Fruit fly (Drosophila melanogaster) whole organism, embryonic: Measurements from ENCODE around the gene CG45049.
A peak's percentile ranks its signal among the peaks of the same experiment; 100 is the strongest.

Source experiments
- B-H1 ChIP-seq: fragments of 200-800 bp; sonication (Bioruptor generic); IDR thresholded peaks from 3 replicates; pipeline ENCODE4 v1.3.6; 2022; ENCODE audit warnings: missing biosample characterization, missing genetic modification characterization
- CG10274 ChIP-seq: fragments of 200-800 bp; sonication (Bioruptor generic); optimal IDR thresholded peaks from 3 replicates; lab custom pipeline; 2017; ENCODE audit warnings: missing biosample characterization, mild to moderate bottlenecking, missing genetic modification characterization
- CG10543 ChIP-seq: fragments of 200-800 bp; sonication (Bioruptor generic); optimal IDR thresholded peaks from 3 replicates; lab custom pipeline; 2017; ENCODE audit warnings: missing biosample characterization, mild to moderate bottlenecking, missing genetic modification characterization, moderate library complexity
- CG11560 ChIP-seq: fragments of 200-800 bp; sonication (Bioruptor generic); IDR thresholded peaks from 3 replicates; pipeline ENCODE4 v1.3.6; 2022; ENCODE audit warnings: missing biosample characterization, missing genetic modification characterization
- CG12942 ChIP-seq: fragments of 200-800 bp; sonication (Bioruptor generic); optimal IDR thresholded peaks from 3 replicates; lab custom pipeline; 2016; ENCODE audit warnings: missing biosample characterization, missing genetic modification characterization
- CG13296 ChIP-seq: fragments of 200-800 bp; sonication (Bioruptor generic); optimal IDR thresholded peaks from 3 replicates; lab custom pipeline; 2018; ENCODE audit warnings: missing biosample characterization, mild to moderate bottlenecking, missing genetic modification characterization
- CG13624 ChIP-seq: fragments of 200-800 bp; sonication (Bioruptor generic); optimal IDR thresholded peaks from 2 replicates; lab custom pipeline; 2016; ENCODE audit warnings: missing biosample characterization, missing genetic modification characterization
- CG1792 ChIP-seq: fragments of 200-800 bp; sonication (Bioruptor generic); optimal IDR thresholded peaks from 2 replicates; lab custom pipeline; 2016; ENCODE audit warnings: missing biosample characterization, missing genetic modification characterization
- CG18262 ChIP-seq: fragments of 200-800 bp; optimal IDR thresholded peaks from 3 replicates; lab custom pipeline; 2019; ENCODE audit warnings: missing biosample characterization, mild to moderate bottlenecking, missing genetic modification characterization, moderate library complexity
- CG30403 ChIP-seq: fragments of 200-800 bp; sonication (Bioruptor generic); optimal IDR thresholded peaks from 3 replicates; lab custom pipeline; 2016; ENCODE audit warnings: missing biosample characterization, missing genetic modification characterization
- CG3065 ChIP-seq: fragments of 200-800 bp; sonication (Bioruptor generic); optimal IDR thresholded peaks from 2 replicates; lab custom pipeline; 2016; ENCODE audit warnings: missing biosample characterization, missing genetic modification characterization
- CG3847 ChIP-seq: fragments of 200-800 bp; sonication (Bioruptor generic); IDR thresholded peaks from 2 replicates; pipeline ENCODE4 v1.3.6; 2022; ENCODE audit warnings: missing biosample characterization, missing genetic modification characterization
- CG6654 ChIP-seq: fragments of 200-800 bp; sonication (Bioruptor generic); optimal IDR thresholded peaks from 2 replicates; lab custom pipeline; 2017; ENCODE audit warnings: missing biosample characterization, mild to moderate bottlenecking, missing genetic modification characterization
- CG9932 ChIP-seq: fragments of 200-800 bp; sonication (Bioruptor generic); IDR thresholded peaks from 2 replicates; pipeline ENCODE4 v1.3.6; 2022; ENCODE audit warnings: missing biosample characterization, missing genetic modification characterization
- CoRest ChIP-seq: fragments of 200-800 bp; sonication (Bioruptor generic); optimal IDR thresholded peaks from 3 replicates; lab custom pipeline; 2018; ENCODE audit warnings: missing biosample characterization, mild to moderate bottlenecking, missing genetic modification characterization, moderate library complexity
- D19B ChIP-seq: fragments of 200-800 bp; sonication (Bioruptor generic); optimal IDR thresholded peaks from 2 replicates; lab custom pipeline; 2017; ENCODE audit warnings: missing biosample characterization, mild to moderate bottlenecking, missing genetic modification characterization
- Dad ChIP-seq: fragments of 200-800 bp; sonication (Bioruptor generic); optimal IDR thresholded peaks from 3 replicates; lab custom pipeline; 2016; ENCODE audit warnings: missing biosample characterization, missing genetic modification characterization
- Deaf1 ChIP-seq: fragments of 200-800 bp; optimal IDR thresholded peaks from 3 replicates; lab custom pipeline; 2019; ENCODE audit warnings: missing biosample characterization, mild to moderate bottlenecking, missing genetic modification characterization, moderate library complexity
- HLH3B ChIP-seq: fragments of 200-800 bp; sonication (Bioruptor generic); IDR thresholded peaks from 2 replicates; pipeline ENCODE4 v1.3.6; 2022; ENCODE audit warnings: missing biosample characterization, missing genetic modification characterization
- Hand ChIP-seq: fragments of 200-800 bp; sonication (Bioruptor generic); optimal IDR thresholded peaks from 2 replicates; lab custom pipeline; 2017; ENCODE audit warnings: mild to moderate bottlenecking, missing biosample characterization, missing genetic modification reagents, missing genetic modification characterization
- Hmx ChIP-seq: fragments of 200-800 bp; sonication (Bioruptor generic); optimal IDR thresholded peaks from 2 replicates; lab custom pipeline; 2016; ENCODE audit warnings: missing biosample characterization, missing genetic modification characterization
- Jarid2 ChIP-seq: fragments of 200-800 bp; sonication (Bioruptor generic); optimal IDR thresholded peaks from 3 replicates; lab custom pipeline; 2017; ENCODE audit warnings: mild to moderate bottlenecking, missing biosample characterization, missing genetic modification reagents, missing genetic modification characterization
- MESR4 ChIP-seq: fragments of 200-800 bp; sonication (Bioruptor generic); optimal IDR thresholded peaks from 2 replicates; lab custom pipeline; 2018; ENCODE audit warnings: missing biosample characterization, mild to moderate bottlenecking, missing genetic modification characterization, moderate library complexity
- Meics ChIP-seq: fragments of 200-800 bp; sonication (Bioruptor generic); optimal IDR thresholded peaks from 2 replicates; lab custom pipeline; 2017; ENCODE audit warnings: missing biosample characterization, mild to moderate bottlenecking, missing genetic modification characterization
- Nf-YC ChIP-seq: fragments of 200-800 bp; optimal IDR thresholded peaks from 3 replicates; lab custom pipeline; 2019; ENCODE audit warnings: missing biosample characterization, mild to moderate bottlenecking, missing genetic modification characterization, moderate library complexity
- Oli ChIP-seq: fragments of 200-800 bp; sonication (Bioruptor generic); optimal IDR thresholded peaks from 2 replicates; lab custom pipeline; 2018; ENCODE audit warnings: missing biosample characterization, mild to moderate bottlenecking, missing genetic modification characterization, moderate library complexity
- Optix ChIP-seq: fragments of 200-800 bp; sonication (Bioruptor generic); IDR thresholded peaks from 3 replicates; pipeline ENCODE4 v1.3.6; 2022; ENCODE audit warnings: missing biosample characterization, missing genetic modification characterization
- Ravus ChIP-seq: fragments of 200-800 bp; sonication (Bioruptor generic); IDR thresholded peaks from 2 replicates; pipeline ENCODE4 v1.3.6; 2022; ENCODE audit warnings: missing biosample characterization, missing genetic modification characterization
- Side ChIP-seq: fragments of 200-800 bp; sonication (Bioruptor generic); optimal IDR thresholded peaks from 2 replicates; lab custom pipeline; 2016; ENCODE audit warnings: missing biosample characterization, missing genetic modification characterization
- Sin3A ChIP-seq: fragments of >200 bp; optimal IDR thresholded peaks from 2 replicates; lab custom pipeline; 2018
- al ChIP-seq: fragments of 200-800 bp; sonication (Bioruptor generic); IDR thresholded peaks from 2 replicates; pipeline ENCODE4 v1.3.6; 2022; ENCODE audit warnings: missing biosample characterization, missing genetic modification characterization
- aop ChIP-seq: fragments of 200-800 bp; sonication (Bioruptor generic); IDR thresholded peaks from 2 replicates; pipeline ENCODE4 v1.3.6; 2022; ENCODE audit warnings: missing biosample characterization, missing genetic modification characterization
- bab2 ChIP-seq: fragments of 200-800 bp; sonication (Bioruptor generic); optimal IDR thresholded peaks from 2 replicates; lab custom pipeline; 2016; ENCODE audit warnings: missing biosample characterization, missing genetic modification characterization
- bowl ChIP-seq: fragments of 200-800 bp; sonication (Bioruptor generic); IDR thresholded peaks from 2 replicates; pipeline ENCODE4 v1.3.6; 2022; ENCODE audit warnings: missing biosample characterization, missing genetic modification characterization
- bsh ChIP-seq, 2 experiments: fragments of 200-800 bp; sonication (Bioruptor generic); optimal IDR thresholded peaks; 2 replicates each; lab custom pipeline; 2017 to 2018; ENCODE audit warnings: mild to moderate bottlenecking in 2 of 2, missing biosample characterization in 2 of 2, missing genetic modification characterization in 2 of 2, moderate library complexity in 1 of 2
- cad ChIP-seq: fragments of >200 bp; optimal IDR thresholded peaks from 2 replicates; lab custom pipeline; 2017; ENCODE audit warnings: missing biosample characterization, missing genetic modification characterization
- chn ChIP-seq: fragments of 200-800 bp; sonication (Bioruptor generic); optimal IDR thresholded peaks from 2 replicates; lab custom pipeline; 2016; ENCODE audit warnings: missing biosample characterization, missing genetic modification characterization
- ci ChIP-seq: fragments of 200-800 bp; sonication (Bioruptor generic); IDR thresholded peaks from 3 replicates; pipeline ENCODE4 v1.3.6; 2022; ENCODE audit warnings: missing biosample characterization, missing genetic modification characterization
- emc ChIP-seq: fragments of 200-800 bp; sonication (Bioruptor generic); optimal IDR thresholded peaks from 2 replicates; lab custom pipeline; 2016; ENCODE audit warnings: missing biosample characterization, missing genetic modification characterization
- eve ChIP-seq, 2 experiments: fragments of >200 bp; optimal IDR thresholded peaks; 2 replicates each; lab custom pipeline; 2017; ENCODE audit warnings: missing biosample characterization in 2 of 2, missing genetic modification characterization in 2 of 2
- ewg ChIP-seq: fragments of 200-800 bp; sonication (Bioruptor generic); optimal IDR thresholded peaks from 3 replicates; lab custom pipeline; 2017; ENCODE audit warnings: mild to moderate bottlenecking, missing biosample characterization, missing genetic modification reagents, missing genetic modification characterization
- gcm ChIP-seq: fragments of 200-800 bp; sonication (Bioruptor generic); optimal IDR thresholded peaks from 2 replicates; lab custom pipeline; 2019; ENCODE audit warnings: missing biosample characterization, mild to moderate bottlenecking, missing genetic modification characterization, moderate library complexity
- gsb ChIP-seq: fragments of 200-800 bp; sonication (Bioruptor generic); IDR thresholded peaks from 2 replicates; pipeline ENCODE4 v1.3.6; 2022; ENCODE audit warnings: missing biosample characterization, missing genetic modification characterization
- h ChIP-seq: fragments of >200 bp; optimal IDR thresholded peaks from 2 replicates; lab custom pipeline; 2017
- hb ChIP-seq: fragments of 200-800 bp; sonication (Bioruptor generic); IDR thresholded peaks from 3 replicates; pipeline ENCODE4 v1.3.6; 2022; ENCODE audit warnings: missing biosample characterization, missing genetic modification characterization; ENCODE audit not compliant: partially characterized antibody
- klu ChIP-seq: fragments of 200-800 bp; sonication (Bioruptor generic); IDR thresholded peaks from 2 replicates; pipeline ENCODE4 v1.3.6; 2022; ENCODE audit warnings: missing biosample characterization, missing genetic modification characterization
- lbe ChIP-seq: fragments of 200-800 bp; sonication (Bioruptor generic); optimal IDR thresholded peaks from 2 replicates; lab custom pipeline; 2016; ENCODE audit warnings: missing biosample characterization, mild to moderate bottlenecking, missing genetic modification characterization
- p53 ChIP-seq: fragments of 200-800 bp; sonication (Bioruptor generic); optimal IDR thresholded peaks from 2 replicates; lab custom pipeline; 2016; ENCODE audit warnings: missing biosample characterization, missing genetic modification characterization
- salm ChIP-seq: fragments of 200-800 bp; sonication (Bioruptor generic); optimal IDR thresholded peaks from 2 replicates; lab custom pipeline; 2018; ENCODE audit warnings: missing biosample characterization, mild to moderate bottlenecking, missing genetic modification characterization
- slou ChIP-seq: fragments of 200-800 bp; sonication (Bioruptor generic); optimal IDR thresholded peaks from 3 replicates; lab custom pipeline; 2016; ENCODE audit warnings: missing biosample characterization, missing genetic modification characterization
- sug ChIP-seq: fragments of 200-800 bp; optimal IDR thresholded peaks from 2 replicates; lab custom pipeline; 2019; ENCODE audit warnings: missing biosample characterization, mild to moderate bottlenecking, missing genetic modification characterization, moderate library complexity
- toy ChIP-seq: fragments of 200-800 bp; sonication (Bioruptor generic); IDR thresholded peaks from 2 replicates; pipeline ENCODE4 v1.3.6; 2022; ENCODE audit warnings: missing biosample characterization, missing genetic modification characterization
- zen2 ChIP-seq: fragments of 200-800 bp; sonication (Bioruptor generic); IDR thresholded peaks from 3 replicates; pipeline ENCODE4 v1.3.6; 2022; ENCODE audit warnings: missing biosample characterization, missing genetic modification characterization; ENCODE audit not compliant: partially characterized antibody

CG45049 gene

DNA sequence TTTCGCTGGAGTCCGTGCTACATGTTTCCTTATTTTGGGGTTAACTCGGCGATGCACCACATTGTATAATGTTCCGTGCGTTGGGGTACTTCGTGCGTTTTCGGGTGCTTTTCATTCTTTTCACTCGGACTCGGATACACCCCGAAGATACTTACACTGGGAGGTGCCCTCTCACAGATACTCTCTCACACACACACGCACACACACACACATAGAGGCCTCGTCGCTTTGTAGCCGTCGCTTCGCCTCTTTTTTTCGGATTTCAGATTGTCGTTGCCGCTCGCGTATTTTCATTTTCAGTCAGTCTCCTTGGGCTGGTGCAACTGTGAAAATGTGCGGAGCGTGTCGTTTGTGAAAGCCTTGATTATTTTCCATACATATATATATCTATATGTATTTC, 54.6 kb downstream of the CG45049 start (continued):
- TF ChIP-seq bsh (GFP tag; optimal IDR thresholded peaks at IDR 0.05; lab: Kevin White, UChicago): peak in 1 of 2 experiments; percentile 14
- TF ChIP-seq lbe: peak; percentile 62
- TF ChIP-seq Deaf1: peak; percentile 97
- TF ChIP-seq ewg (GFP tag; lab: Kevin White, UChicago): no peak
- no peak for TF ChIP-seq salm (tag; lab: Kevin White, UChicago)
- TF ChIP-seq CG11560: no peak
- peak; percentile 58; the same call in 1 of the 2 replicates for TF ChIP-seq bowl
- no peak for TF ChIP-seq MESR4
- no peak for TF ChIP-seq Sin3A
- TF ChIP-seq Meics (GFP tag; lab: Kevin White, UChicago): no peak
- TF ChIP-seq Dad (GFP tag; lab: Kevin White, UChicago): no peak
- TF ChIP-seq klu: no peak
- TF ChIP-seq Nf-YC: peak; percentile 18
- peak; percentile 83; the same call in 2 of the 3 replicates for TF ChIP-seq ci (GFP tag; lab: Robert Waterston, UW)
- no peak for TF ChIP-seq CG13296
- no peak for TF ChIP-seq p53 (GFP tag; lab: Kevin White, UChicago)
- TF ChIP-seq B-H1 (GFP tag; lab: Robert Waterston, UW): no peak
- peak; percentile 56 for TF ChIP-seq Jarid2
- no peak for TF ChIP-seq bab2 (GFP tag; lab: Kevin White, UChicago)
- no peak for TF ChIP-seq CG9932 (GFP tag; lab: Robert Waterston, UW)
- TF ChIP-seq zen2 (GFP tag; lab: Robert Waterston, UW): 0 out of 3 replicates have a peak, but pooled peaks have one; percentile 37
- no peak for TF ChIP-seq Side
- TF ChIP-seq CG6654 (GFP tag; lab: Kevin White, UChicago): no peak
- TF ChIP-seq slou (GFP tag; lab: Kevin White, UChicago): no peak
- TF ChIP-seq CoRest (tag; lab: Kevin White, UChicago): no peak
- no peak for TF ChIP-seq CG30403
- no peak for TF ChIP-seq CG1792 (GFP tag; lab: Kevin White, UChicago)
- TF ChIP-seq aop (GFP tag; lab: Robert Waterston, UW): no peak
- no peak for TF ChIP-seq emc (GFP tag; lab: Kevin White, UChicago)
- TF ChIP-seq CG10274 (GFP tag; lab: Kevin White, UChicago): no peak
- TF ChIP-seq HLH3B (GFP tag; lab: Robert Waterston, UW): no peak; the same call in 1 of the 2 replicates
- TF ChIP-seq eve (GFP tag; optimal IDR thresholded peaks at IDR 0.05; lab: Kevin White, UChicago): no peak
- no peak for TF ChIP-seq Ravus (GFP tag; lab: Robert Waterston, UW)
- TF ChIP-seq CG12942 (GFP tag; lab: Kevin White, UChicago): no peak
- TF ChIP-seq CG10543 (GFP tag; lab: Kevin White, UChicago): peak; percentile 45
- TF ChIP-seq Oli (tag; lab: Kevin White, UChicago): no peak
- TF ChIP-seq h: no peak
- TF ChIP-seq D19B (GFP tag; lab: Kevin White, UChicago): no peak
- TF ChIP-seq Hand (GFP tag; lab: Kevin White, UChicago): peak; percentile 34
- TF ChIP-seq gcm (GFP tag; lab: Kevin White, UChicago): peak; percentile 2
- no peak; the same call in 2 of the 3 replicates for TF ChIP-seq Optix
- peak; percentile 2 for TF ChIP-seq CG18262 (tag; lab: Kevin White, UChicago)
- no peak for TF ChIP-seq CG13624 (GFP tag; lab: Kevin White, UChicago)
- no peak for TF ChIP-seq Hmx (GFP tag; lab: Kevin White, UChicago)
- TF ChIP-seq CG3847: peak; percentile 29; the same call in 1 of the 2 replicates
- TF ChIP-seq cad: no peak
- TF ChIP-seq al (GFP tag; lab: Robert Waterston, UW): no peak
- no peak for TF ChIP-seq chn (GFP tag; lab: Kevin White, UChicago)
- peak; percentile 48; the same call in 1 of the 2 replicates for TF ChIP-seq gsb (GFP tag; lab: Robert Waterston, UW)
- TF ChIP-seq sug (tag; lab: Kevin White, UChicago): peak; percentile 5
- TF ChIP-seq toy (GFP tag; lab: Robert Waterston, UW): no peak
- TF ChIP-seq CG3065: no peak
- no peak for TF ChIP-seq hb (GFP tag; lab: Robert Waterston, UW)
